Worm (Caenorhabditis elegans): ENCODE results near the gene Y40B10A.11.

Y40B10A.11 gene

ce11 chrV:2035545-2035944 is 15.9 kb downstream of the Y40B10A.11 start, which contains the start of gene srab-23:
Gene srab-23, minus strand, starts transcription at chrV:2035645.
- TF ChIP-seq lin-39 (tag; optimal IDR thresholded peaks at IDR 0.05), result no peak

- no peak for TF ChIP-seq egl-13 (tag; optimal IDR thresholded peaks at IDR 0.05)
- TF ChIP-seq pag-3 (tag; optimal IDR thresholded peaks at IDR 0.05; ENCODE audit: borderline replicate concordance, insufficient read depth), result no peak
- no peak for TF ChIP-seq lsy-2 (tag; optimal IDR thresholded peaks at IDR 0.05)
- no peak for TF ChIP-seq fkh-4 (tag; optimal IDR thresholded peaks at IDR 0.05; ENCODE audit: borderline replicate concordance)
- TF ChIP-seq snu-23 (GFP tag; optimal IDR thresholded peaks at IDR 0.05), result no peak
- TF ChIP-seq nhr-90 (tag; optimal IDR thresholded peaks at IDR 0.05; ENCODE audit: poor library complexity), result no peak
- no peak for TF ChIP-seq blmp-1 (tag; optimal IDR thresholded peaks at IDR 0.05)
- TF ChIP-seq lir-3 (tag; optimal IDR thresholded peaks at IDR 0.05; ENCODE audit: poor library complexity), result no peak
- no peak for TF ChIP-seq mab-9 (GFP tag; IDR thresholded peaks at IDR 0.05)
- TF ChIP-seq ceh-82 (tag; optimal IDR thresholded peaks at IDR 0.05), result no peak
- no peak for TF ChIP-seq jun-1 (tag; optimal IDR thresholded peaks at IDR 0.05)
- TF ChIP-seq unc-86 (tag; optimal IDR thresholded peaks at IDR 0.05), result no peak
- no peak for TF ChIP-seq unc-130 (tag; optimal IDR thresholded peaks at IDR 0.05)
- no peak for TF ChIP-seq nhr-85 (tag)
- no peak for TF ChIP-seq nhr-76 (tag; optimal IDR thresholded peaks at IDR 0.05)
- no peak for TF ChIP-seq lin-35 (GFP tag; optimal IDR thresholded peaks at IDR 0.05)
- no peak for TF ChIP-seq ama-1 (optimal IDR thresholded peaks at IDR 0.05)
- TF ChIP-seq zip-4 (GFP tag; optimal IDR thresholded peaks at IDR 0.05), result no peak
- TF ChIP-seq ztf-11 (tag; optimal IDR thresholded peaks at IDR 0.05), result no peak
- no peak for TF ChIP-seq mdl-1 (tag; optimal IDR thresholded peaks at IDR 0.05)
Observed at ce11 chrV:2031454-2031853, 20.0 kb downstream of the Y40B10A.11 start, which contains the start of gene hil-6. Gene hil-6, minus strand, starts transcription at chrV:2031554.

- TF ChIP-seq efl-3 (GFP tag; optimal IDR thresholded peaks at IDR 0.05), result no peak
- TF ChIP-seq efl-1 (optimal IDR thresholded peaks at IDR 0.05), result no peak
- TF ChIP-seq efl-1 (GFP tag; optimal IDR thresholded peaks at IDR 0.05 in 1 of 2), result peak in 1 of 2 experiments; percentile 10
Observed at ce11 chrV:2030661-2031060, 20.7 kb downstream of the Y40B10A.11 start.

ce11 chrV:2029877-2030276 is 21.5 kb downstream of the Y40B10A.11 start, which contains the start of gene F59A7.12:
Gene F59A7.12, plus strand, starts transcription at chrV:2030177.
- TF ChIP-seq tbx-2 (tag; optimal IDR thresholded peaks at IDR 0.05) (no peak), pag-3 (tag; optimal IDR thresholded peaks at IDR 0.05; ENCODE audit: borderline replicate concordance, insufficient read depth) (no peak), fos-1 (tag; optimal IDR thresholded peaks at IDR 0.05) (no peak), mdl-1 (tag; optimal IDR thresholded peaks at IDR 0.05) (no peak), blmp-1 (tag; optimal IDR thresholded peaks at IDR 0.05) (no peak)

ce11 chrV:2027787-2028186 is 23.6 kb downstream of the Y40B10A.11 start, which contains the start of gene srab-13:
Gene srab-13, minus strand, starts transcription at chrV:2027887.
- no peak for TF ChIP-seq lin-13 (GFP tag; optimal IDR thresholded peaks at IDR 0.05)
- no peak for TF ChIP-seq aly-2 (tag; optimal IDR thresholded peaks at IDR 0.05)
- TF ChIP-seq mep-1 (tag; optimal IDR thresholded peaks at IDR 0.05), result no peak
- TF ChIP-seq ztf-11 (tag; optimal IDR thresholded peaks at IDR 0.05), result no peak
- no peak for TF ChIP-seq nhr-28 (tag; optimal IDR thresholded peaks at IDR 0.05)

ce11 chrV:2022374-2022773 is 29.0 kb downstream of the Y40B10A.11 start, which contains the start of gene F59A7.5:
Gene F59A7.5, plus strand, starts transcription at chrV:2022674.
- TF ChIP-seq nhr-90 (tag; optimal IDR thresholded peaks at IDR 0.05; ENCODE audit: poor library complexity), result no peak
- TF ChIP-seq aly-2 (tag; optimal IDR thresholded peaks at IDR 0.05), result no peak
- no peak for TF ChIP-seq hlh-4 (tag; optimal IDR thresholded peaks at IDR 0.05)
- no peak for TF ChIP-seq grh-1 (GFP tag; IDR thresholded peaks at IDR 0.05)
- no peak for TF ChIP-seq alr-1 (tag; optimal IDR thresholded peaks at IDR 0.05; ENCODE audit: borderline replicate concordance)
- no peak for TF ChIP-seq xbp-1 (tag; optimal IDR thresholded peaks at IDR 0.05)
- no peak for TF ChIP-seq blmp-1 (tag; optimal IDR thresholded peaks at IDR 0.05)
- TF ChIP-seq mef-2 (tag; optimal IDR thresholded peaks at IDR 0.05), result no peak
- no peak for TF ChIP-seq unc-130 (tag; optimal IDR thresholded peaks at IDR 0.05)
- no peak for TF ChIP-seq efl-1 (optimal IDR thresholded peaks at IDR 0.05)
- no peak for TF ChIP-seq efl-1 (GFP tag; optimal IDR thresholded peaks at IDR 0.05 in 1 of 2)
- TF ChIP-seq ets-5 (GFP tag; IDR thresholded peaks at IDR 0.05), result no peak
- no peak for TF ChIP-seq hlh-17 (GFP tag; optimal IDR thresholded peaks at IDR 0.05; ENCODE audit: borderline replicate concordance)
- no peak for TF ChIP-seq fkh-10 (GFP tag; optimal IDR thresholded peaks at IDR 0.05)
- TF ChIP-seq dsc-1 (tag; optimal IDR thresholded peaks at IDR 0.05), result no peak
- TF ChIP-seq snpc-4 (tag; optimal IDR thresholded peaks at IDR 0.05), result no peak
- TF ChIP-seq nhr-47 (tag; optimal IDR thresholded peaks at IDR 0.05), result no peak
- no peak for TF ChIP-seq sptf-1 (tag; optimal IDR thresholded peaks at IDR 0.05)
- TF ChIP-seq dpl-1 (GFP tag; optimal IDR thresholded peaks at IDR 0.05), result no peak
- TF ChIP-seq C04F5.9 (tag; optimal IDR thresholded peaks at IDR 0.05), result no peak

Data from whole organism, L1 larva.